Worm (Caenorhabditis elegans) whole organism, L1 larva: ENCODE results near the gene aqp-1.
A peak's percentile ranks its signal among the peaks of the same experiment; 100 is the strongest.

Experiments
- C04F5.9 ChIP-seq: sonication (generic microtip); optimal IDR thresholded peaks from 2 replicates; lab custom pipeline; 2016; ENCODE audit warnings: missing genetic modification characterization, missing compliant biosample characterization
- Y116A8C.19 ChIP-seq: sonication (generic microtip); optimal IDR thresholded peaks from 2 replicates; lab custom pipeline; 2016; ENCODE audit warnings: missing compliant biosample characterization, missing genetic modification characterization, borderline replicate concordance
- aha-1 ChIP-seq: fragments of 150-350 bp; optimal IDR thresholded peaks from 2 replicates; lab custom pipeline; 2014; ENCODE audit warnings: missing biosample characterization, missing genetic modification characterization
- aly-2 ChIP-seq: fragments of 150-350 bp; optimal IDR thresholded peaks from 2 replicates; lab custom pipeline; 2014; ENCODE audit warnings: missing biosample characterization, missing genetic modification characterization
- ama-1 ChIP-seq: fragments of 150-350 bp; optimal IDR thresholded peaks from 2 replicates; lab custom pipeline; 2014
- blmp-1 ChIP-seq: fragments of 150-350 bp; optimal IDR thresholded peaks from 2 replicates; lab custom pipeline; 2014; ENCODE audit warnings: missing biosample characterization, missing genetic modification characterization
- ceh-63 ChIP-seq: fragments of 200-800 bp; sonication (Bioruptor generic); optimal IDR thresholded peaks from 2 replicates; lab custom pipeline; 2018; ENCODE audit warnings: mild to moderate bottlenecking, missing genetic modification characterization, missing compliant biosample characterization
- ceh-8 ChIP-seq: fragments of 200-800 bp; sonication (Bioruptor generic); optimal IDR thresholded peaks from 2 replicates; lab custom pipeline; 2018; ENCODE audit warnings: mild to moderate bottlenecking, missing genetic modification characterization, moderate library complexity, missing compliant biosample characterization
- ceh-82 ChIP-seq, 3 experiments: fragments of 150-350 bp in 1 of 3; sonication (generic microtip) in 2 of 3; optimal IDR thresholded peaks; 2 replicates each; lab custom pipeline; 2014 to 2017; ENCODE audit warnings: missing biosample characterization in 3 of 3, missing genetic modification characterization in 3 of 3
- ceh-88 ChIP-seq: fragments of 200-800 bp; sonication (Bioruptor generic); IDR thresholded peaks from 2 replicates; pipeline ENCODE4 v1.3.6; 2022; ENCODE audit warnings: missing genetic modification characterization, missing compliant biosample characterization
- ceh-90 ChIP-seq: sonication (generic microtip); optimal IDR thresholded peaks from 2 replicates; lab custom pipeline; 2016; ENCODE audit warnings: missing genetic modification characterization, missing compliant biosample characterization
- ces-1 ChIP-seq: fragments of 150-350 bp; optimal IDR thresholded peaks from 2 replicates; lab custom pipeline; 2014; ENCODE audit warnings: missing biosample characterization, missing genetic modification reagents, missing genetic modification characterization
- dsc-1 ChIP-seq: sonication (generic microtip); optimal IDR thresholded peaks from 2 replicates; lab custom pipeline; 2016; ENCODE audit warnings: mild to moderate bottlenecking, missing genetic modification characterization, missing compliant biosample characterization
- egl-27 ChIP-seq, 2 experiments: fragments of 150-350 bp in 1 of 2; sonication (generic microtip); optimal IDR thresholded peaks; 3 replicates each; lab custom pipeline; 2017 to 2018; ENCODE audit warnings: missing biosample characterization in 2 of 2, missing genetic modification characterization in 2 of 2, missing genetic modification reagents in 2 of 2
- elt-3 ChIP-seq, 6 experiments: fragments of 150-350 bp in 1 of 6; sonication (generic microtip); optimal IDR thresholded peaks; 2 replicates each; lab custom pipeline; 2017 to 2018; ENCODE audit warnings: missing biosample characterization in 6 of 6, missing genetic modification characterization in 6 of 6, inconsistent platforms in 1 of 6
- ets-5 ChIP-seq: fragments of 200-800 bp; sonication (Bioruptor generic); IDR thresholded peaks from 2 replicates; pipeline ENCODE4 v1.3.6; 2022; ENCODE audit warnings: missing genetic modification characterization, missing compliant biosample characterization
- fkh-10 ChIP-seq: sonication (generic microtip); optimal IDR thresholded peaks from 2 replicates; lab custom pipeline; 2017; ENCODE audit warnings: missing biosample characterization, missing genetic modification reagents, missing genetic modification characterization
- fkh-4 ChIP-seq: sonication (generic microtip); optimal IDR thresholded peaks from 2 replicates; lab custom pipeline; 2016; ENCODE audit warnings: missing compliant biosample characterization, missing genetic modification characterization, borderline replicate concordance
- fkh-8 ChIP-seq: sonication (generic microtip); optimal IDR thresholded peaks from 2 replicates; lab custom pipeline; 2016; ENCODE audit warnings: mild to moderate bottlenecking, missing genetic modification characterization, missing compliant biosample characterization
- fos-1 ChIP-seq: fragments of 150-350 bp; optimal IDR thresholded peaks from 2 replicates; lab custom pipeline; 2014; ENCODE audit warnings: missing biosample characterization, missing genetic modification characterization
- hpl-2 ChIP-seq: fragments of 150-350 bp; optimal IDR thresholded peaks from 2 replicates; lab custom pipeline; 2014; ENCODE audit warnings: missing biosample characterization, missing genetic modification reagents, missing genetic modification characterization
- irx-1 ChIP-seq: sonication (generic microtip); optimal IDR thresholded peaks from 2 replicates; lab custom pipeline; 2016; ENCODE audit warnings: missing genetic modification characterization, missing compliant biosample characterization
- jun-1 ChIP-seq: fragments of 150-350 bp; optimal IDR thresholded peaks from 2 replicates; lab custom pipeline; 2014; ENCODE audit warnings: missing biosample characterization, missing genetic modification reagents, missing genetic modification characterization
- mdl-1 ChIP-seq, 2 experiments: fragments of 150-350 bp; optimal IDR thresholded peaks; 2 replicates each; lab custom pipeline; 2014 to 2017; ENCODE audit warnings: missing biosample characterization in 2 of 2, missing genetic modification characterization in 2 of 2, inconsistent platforms in 1 of 2
- mef-2 ChIP-seq: fragments of 150-350 bp; optimal IDR thresholded peaks from 2 replicates; lab custom pipeline; 2014; ENCODE audit warnings: missing biosample characterization, missing genetic modification characterization
- mep-1 ChIP-seq: fragments of 150-350 bp; optimal IDR thresholded peaks from 2 replicates; lab custom pipeline; 2014; ENCODE audit warnings: missing biosample characterization, missing genetic modification characterization
- nhr-12 ChIP-seq: sonication (generic microtip); optimal IDR thresholded peaks from 2 replicates; lab custom pipeline; 2017; ENCODE audit warnings: missing biosample characterization, missing genetic modification characterization
- nhr-19 ChIP-seq: fragments of 200-800 bp; sonication (Bioruptor generic); conservative IDR thresholded peaks from 2 replicates; pipeline ENCODE4 v1.3.6; 2022; ENCODE audit warnings: missing genetic modification characterization, missing compliant biosample characterization
- nhr-47 ChIP-seq: sonication (generic microtip); optimal IDR thresholded peaks from 2 replicates; lab custom pipeline; 2016; ENCODE audit warnings: mild to moderate bottlenecking, missing genetic modification characterization, moderate library complexity, missing compliant biosample characterization
- nhr-77 ChIP-seq: fragments of 150-350 bp; optimal IDR thresholded peaks from 2 replicates; lab custom pipeline; 2014; ENCODE audit warnings: missing biosample characterization, missing genetic modification characterization
- nhr-85 ChIP-seq: sonication (generic microtip); peaks from one replicate; lab custom pipeline; 2016; ENCODE audit warnings: missing genetic modification characterization, inconsistent platforms, missing compliant biosample characterization
- nhr-90 ChIP-seq: sonication (generic microtip); optimal IDR thresholded peaks from 2 replicates; lab custom pipeline; 2016; ENCODE audit warnings: mild to moderate bottlenecking, missing genetic modification characterization, missing compliant biosample characterization; ENCODE audit not compliant: poor library complexity
- rnt-1 ChIP-seq: sonication (generic microtip); optimal IDR thresholded peaks from 2 replicates; lab custom pipeline; 2016; ENCODE audit warnings: mild to moderate bottlenecking, missing genetic modification characterization, moderate library complexity, missing compliant biosample characterization
- snpc-4 ChIP-seq: fragments of 150-350 bp; optimal IDR thresholded peaks from 2 replicates; lab custom pipeline; 2014; ENCODE audit warnings: missing biosample characterization, missing genetic modification characterization
- snu-23 ChIP-seq: sonication (generic microtip); optimal IDR thresholded peaks from 2 replicates; lab custom pipeline; 2016; ENCODE audit warnings: missing genetic modification characterization, missing compliant biosample characterization
- sup-37 ChIP-seq: fragments of 200-800 bp; sonication (Bioruptor generic); optimal IDR thresholded peaks from 2 replicates; lab custom pipeline; 2018; ENCODE audit warnings: mild to moderate bottlenecking, missing genetic modification characterization, missing compliant biosample characterization
- swsn-7 ChIP-seq: sonication (generic microtip); optimal IDR thresholded peaks from 2 replicates; lab custom pipeline; 2016; ENCODE audit warnings: missing genetic modification characterization, missing compliant biosample characterization
- tbx-2 ChIP-seq: sonication (generic microtip); optimal IDR thresholded peaks from 2 replicates; lab custom pipeline; 2016; ENCODE audit warnings: missing genetic modification characterization, missing compliant biosample characterization
- unc-30 ChIP-seq: sonication (generic microtip); optimal IDR thresholded peaks from 2 replicates; lab custom pipeline; 2017; ENCODE audit warnings: missing biosample characterization, missing genetic modification characterization
- unc-62 ChIP-seq: fragments of 150-350 bp; optimal IDR thresholded peaks from 2 replicates; lab custom pipeline; 2014; ENCODE audit warnings: missing biosample characterization, missing genetic modification reagents, missing genetic modification characterization
- unc-98 ChIP-seq: fragments of 200-800 bp; sonication (Bioruptor generic); IDR thresholded peaks from 2 replicates; pipeline ENCODE4 v1.3.6; 2022; ENCODE audit warnings: missing genetic modification characterization, missing compliant biosample characterization
- zip-4 ChIP-seq: fragments of 200-800 bp; sonication (Bioruptor generic); optimal IDR thresholded peaks from 2 replicates; lab custom pipeline; 2018; ENCODE audit warnings: mild to moderate bottlenecking, missing genetic modification characterization, moderate library complexity, missing compliant biosample characterization
- ztf-4 ChIP-seq: fragments of 150-350 bp; optimal IDR thresholded peaks from 2 replicates; lab custom pipeline; 2014; ENCODE audit warnings: missing biosample characterization, missing genetic modification characterization

The aqp-1 gene

DNA sequence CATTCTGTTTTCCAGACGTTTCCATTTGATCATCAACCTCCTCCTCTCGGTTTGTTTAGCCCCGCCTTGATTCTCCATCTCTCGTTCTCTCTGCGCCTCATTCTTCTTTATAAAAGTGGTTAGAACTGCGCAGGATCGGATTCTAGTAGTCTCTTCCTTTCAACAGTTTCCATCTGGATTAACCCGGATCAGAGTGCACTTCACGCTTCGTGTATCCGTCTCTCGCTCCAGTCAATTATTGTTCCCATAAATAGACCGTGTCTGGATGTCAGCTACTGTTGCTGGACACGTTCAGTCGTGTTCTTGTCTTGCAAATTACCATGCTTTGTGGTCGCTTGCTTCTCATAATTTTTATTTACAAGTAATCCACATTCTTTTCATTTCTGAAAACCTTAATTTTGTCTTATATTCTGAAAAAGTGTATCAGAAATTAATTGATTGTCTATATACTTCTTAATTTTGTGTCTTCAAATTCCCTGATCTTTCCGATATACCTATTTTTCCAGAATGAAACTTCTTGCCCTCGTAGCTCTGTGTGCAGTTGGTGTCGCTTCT is 9.4 kb downstream of the aqp-1 start, which contains the start of gene F32A5.4 (continued):
- TF ChIP-seq fos-1 (no peak), swsn-7 (peak; percentile 19), ceh-8 (GFP tag; lab: Kevin White, UChicago) (no peak), mef-2 (tag; lab: Kevin White, UChicago) (no peak), nhr-12 (tag; lab: Kevin White, UChicago) (no peak), ama-1 (lab: Kevin White, UChicago) (peak; percentile 6), fkh-10 (GFP tag; lab: Kevin White, UChicago) (no peak), snpc-4 (no peak), unc-30 (tag; lab: Kevin White, UChicago) (no peak), irx-1 (no peak), ceh-82 (tag; optimal IDR thresholded peaks at IDR 0.05; lab: Kevin White, UChicago) (no peak), unc-62 (GFP tag; lab: Kevin White, UChicago) (no peak), nhr-19 (GFP tag; lab: Robert Waterston, UW) (no peak), rnt-1 (tag; lab: Kevin White, UChicago) (no peak), unc-98 (no peak), zip-4 (GFP tag; lab: Kevin White, UChicago) (no peak), ces-1 (GFP tag; lab: Kevin White, UChicago) (no peak), jun-1 (tag; lab: Kevin White, UChicago) (no peak), blmp-1 (tag; lab: Kevin White, UChicago) (peak; percentile 40), ceh-63 (no peak), ceh-90 (no peak), fkh-8 (no peak), fkh-4 (tag; lab: Kevin White, UChicago) (no peak), mdl-1 (tag; optimal IDR thresholded peaks at IDR 0.05; lab: Kevin White, UChicago) (no peak), egl-27 (tag; optimal IDR thresholded peaks at IDR 0.05; lab: Kevin White, UChicago) (no peak), hpl-2 (GFP tag; lab: Kevin White, UChicago) (no peak), nhr-90 (no peak), tbx-2 (no peak), nhr-77 (tag; lab: Kevin White, UChicago) (no peak), snu-23 (no peak), C04F5.9 (no peak), aly-2 (tag; lab: Kevin White, UChicago) (no peak), nhr-85 (tag; lab: Kevin White, UChicago) (peak; percentile 69), mep-1 (tag; lab: Kevin White, UChicago) (peak; percentile 4), elt-3 (tag; optimal IDR thresholded peaks at IDR 0.05; lab: Kevin White, UChicago) (no peak), aha-1 (tag; lab: Kevin White, UChicago) (no peak)

DNA sequence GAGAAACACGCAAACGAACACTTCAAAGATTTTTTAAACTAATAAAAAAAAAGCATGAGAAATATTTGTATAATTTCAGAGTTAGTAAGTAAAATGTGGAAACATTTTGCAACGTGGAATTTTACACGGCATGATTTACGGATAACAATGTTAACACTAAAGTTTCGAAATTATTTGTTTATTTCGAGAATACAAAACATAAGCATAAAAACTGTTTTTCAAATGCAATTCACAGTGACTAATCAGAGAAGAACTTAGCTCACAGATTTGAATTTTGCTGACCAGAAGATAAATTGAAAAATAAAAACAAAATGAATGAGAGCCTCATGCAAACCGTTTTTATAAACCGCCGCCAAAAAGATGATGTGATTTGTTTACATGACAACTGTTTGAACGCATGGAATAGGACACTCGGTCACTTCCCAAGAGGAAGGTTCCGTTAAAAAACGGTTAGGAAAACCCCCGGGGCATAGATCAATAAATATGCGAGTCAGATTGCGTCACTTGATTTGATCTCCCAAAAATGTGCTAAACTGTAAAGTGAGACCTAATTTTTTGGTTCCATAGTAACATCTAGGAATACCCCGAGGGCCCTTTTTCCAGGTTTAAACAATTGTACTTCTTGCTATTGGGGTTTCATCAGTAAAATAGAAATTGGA is 12.2 kb downstream of the aqp-1 start, which contains the start of gene clh-3:
clh-3 (minus strand) TSS at position 51 of the 659 bp plus-strand sequence.
- TF ChIP-seq ets-5 (no peak), tbx-2 (no peak), Y116A8C.19 (no peak), ceh-88 (GFP tag; lab: Robert Waterston, UW) (no peak), irx-1 (no peak), sup-37 (GFP tag; lab: Kevin White, UChicago) (no peak), mdl-1 (tag; optimal IDR thresholded peaks at IDR 0.05; lab: Kevin White, UChicago) (no peak), mef-2 (tag; lab: Kevin White, UChicago) (no peak), nhr-90 (no peak), nhr-47 (tag; lab: Kevin White, UChicago) (no peak), mep-1 (tag; lab: Kevin White, UChicago) (no peak), ztf-4 (no peak), zip-4 (GFP tag; lab: Kevin White, UChicago) (no peak), dsc-1 (tag; lab: Kevin White, UChicago) (no peak)
- TF ChIP-seq, all 84 proteins: peak for 0
